Fruit fly (Drosophila melanogaster) whole organism, embryonic: ENCODE results near the gene IntS2.
A peak's percentile ranks its signal among the peaks of the same experiment; 100 is the strongest.

Experiments used
- B-H2 ChIP-seq: fragments of 200-800 bp; sonication (Bioruptor generic); optimal IDR thresholded peaks from 2 replicates; lab custom pipeline; 2018; ENCODE audit warnings: missing biosample characterization, mild to moderate bottlenecking, missing genetic modification characterization
- BEAF-32 ChIP-seq: fragments of 200-800 bp; sonication (Bioruptor generic); optimal IDR thresholded peaks from 3 replicates; lab custom pipeline; 2017; ENCODE audit warnings: missing biosample characterization, missing genetic modification characterization, mild to moderate bottlenecking, moderate library complexity, missing genetic modification reagents
- CG10274 ChIP-seq: fragments of 200-800 bp; sonication (Bioruptor generic); optimal IDR thresholded peaks from 3 replicates; lab custom pipeline; 2017; ENCODE audit warnings: missing biosample characterization, mild to moderate bottlenecking, missing genetic modification characterization
- CG10565 ChIP-seq: fragments of 200-800 bp; sonication (Bioruptor generic); optimal IDR thresholded peaks from 3 replicates; lab custom pipeline; 2016; ENCODE audit warnings: missing biosample characterization, mild to moderate bottlenecking, missing genetic modification characterization
- CG10959 ChIP-seq: fragments of 200-800 bp; sonication (Bioruptor generic); IDR thresholded peaks from 2 replicates; pipeline ENCODE4 v1.3.6; 2022; ENCODE audit warnings: missing biosample characterization, missing genetic modification characterization
- CG11560 ChIP-seq: fragments of 200-800 bp; sonication (Bioruptor generic); IDR thresholded peaks from 3 replicates; pipeline ENCODE4 v1.3.6; 2022; ENCODE audit warnings: missing biosample characterization, missing genetic modification characterization
- CG12942 ChIP-seq: fragments of 200-800 bp; sonication (Bioruptor generic); optimal IDR thresholded peaks from 3 replicates; lab custom pipeline; 2016; ENCODE audit warnings: missing biosample characterization, missing genetic modification characterization
- CG15514 ChIP-seq: fragments of 200-800 bp; sonication (Bioruptor generic); optimal IDR thresholded peaks from 3 replicates; lab custom pipeline; 2017; ENCODE audit warnings: missing biosample characterization, missing genetic modification characterization, mild to moderate bottlenecking, moderate library complexity, missing genetic modification reagents
- CG15601 ChIP-seq: fragments of 200-800 bp; sonication (Bioruptor generic); optimal IDR thresholded peaks from 3 replicates; lab custom pipeline; 2019; ENCODE audit warnings: missing biosample characterization, mild to moderate bottlenecking, missing genetic modification characterization, moderate library complexity
- CG15696 ChIP-seq: fragments of 200-800 bp; sonication (Bioruptor generic); optimal IDR thresholded peaks from 2 replicates; lab custom pipeline; 2019; ENCODE audit warnings: missing biosample characterization, mild to moderate bottlenecking, missing genetic modification characterization, moderate library complexity
- CG16779 ChIP-seq: fragments of 200-800 bp; sonication (Bioruptor generic); IDR thresholded peaks from 2 replicates; pipeline ENCODE4 v1.3.6; 2022; ENCODE audit warnings: missing biosample characterization, missing genetic modification characterization
- CG4282 ChIP-seq: fragments of 200-800 bp; sonication (Bioruptor generic); optimal IDR thresholded peaks from 2 replicates; lab custom pipeline; 2016; ENCODE audit warnings: missing biosample characterization, missing genetic modification characterization
- CG6254 ChIP-seq: fragments of 200-800 bp; sonication (Bioruptor generic); optimal IDR thresholded peaks from 3 replicates; lab custom pipeline; 2017; ENCODE audit warnings: mild to moderate bottlenecking, missing biosample characterization, missing genetic modification reagents, missing genetic modification characterization
- CG6272 ChIP-seq: fragments of 200-800 bp; sonication (Bioruptor generic); IDR thresholded peaks from 2 replicates; pipeline ENCODE4 v1.3.6; 2022; ENCODE audit warnings: missing biosample characterization, missing genetic modification characterization
- CG7556 ChIP-seq: fragments of 200-800 bp; sonication (Bioruptor generic); optimal IDR thresholded peaks from 2 replicates; lab custom pipeline; 2017; ENCODE audit warnings: missing biosample characterization, mild to moderate bottlenecking, missing genetic modification characterization
- CG7745 ChIP-seq: fragments of 200-800 bp; sonication (Bioruptor generic); optimal IDR thresholded peaks from 2 replicates; lab custom pipeline; 2018; ENCODE audit warnings: missing biosample characterization, mild to moderate bottlenecking, missing genetic modification characterization, moderate library complexity
- Eip74EF ChIP-seq, 2 experiments: fragments of 200-800 bp in 1 of 2; fragments of >200 bp in 1 of 2; sonication (Bioruptor generic) in 1 of 2; optimal IDR thresholded peaks; 2 replicates each; lab custom pipeline; 2017 to 2019; ENCODE audit warnings: missing biosample characterization in 2 of 2, missing genetic modification characterization in 2 of 2, mild to moderate bottlenecking in 1 of 2, moderate library complexity in 1 of 2
- H15 ChIP-seq: fragments of 200-800 bp; sonication (Bioruptor generic); IDR thresholded peaks from 3 replicates; pipeline ENCODE4 v1.3.6; 2022; ENCODE audit warnings: missing biosample characterization, missing genetic modification characterization
- H2.0 ChIP-seq: fragments of 200-800 bp; sonication (Bioruptor generic); IDR thresholded peaks from 2 replicates; pipeline ENCODE4 v1.3.6; 2022; ENCODE audit warnings: missing biosample characterization, missing genetic modification characterization
- HLH4C ChIP-seq: fragments of 200-800 bp; sonication (Bioruptor generic); IDR thresholded peaks from 3 replicates; pipeline ENCODE4 v1.3.6; 2022; ENCODE audit warnings: missing biosample characterization, missing genetic modification characterization; ENCODE audit not compliant: partially characterized antibody
- Lpt ChIP-seq: fragments of >200 bp; optimal IDR thresholded peaks from 2 replicates; lab custom pipeline; 2018; ENCODE audit warnings: missing biosample characterization, missing genetic modification characterization
- NFAT ChIP-seq: fragments of 200-800 bp; sonication (Bioruptor generic); IDR thresholded peaks from 2 replicates; pipeline ENCODE4 v1.3.6; 2022; ENCODE audit warnings: missing biosample characterization, missing genetic modification characterization
- PHDP ChIP-seq: fragments of 200-800 bp; sonication (Bioruptor generic); optimal IDR thresholded peaks from 3 replicates; lab custom pipeline; 2018; ENCODE audit warnings: missing biosample characterization, mild to moderate bottlenecking, missing genetic modification characterization, moderate library complexity
- Sry-δ ChIP-seq: fragments of 200-800 bp; sonication (Bioruptor generic); optimal IDR thresholded peaks from 2 replicates; lab custom pipeline; 2016; ENCODE audit warnings: missing biosample characterization, missing genetic modification characterization
- Stat92E ChIP-seq, 3 experiments: fragments of >200 bp in 2 of 3; fragments of 200-800 bp in 1 of 3; sonication (Bioruptor generic) in 1 of 3; optimal IDR thresholded peaks; 2 replicates each; lab custom pipeline; 2017 to 2019; ENCODE audit warnings: missing biosample characterization in 3 of 3, missing genetic modification characterization in 3 of 3, mild to moderate bottlenecking in 1 of 3, moderate library complexity in 1 of 3
- TFAM ChIP-seq: fragments of 200-800 bp; sonication (Bioruptor generic); optimal IDR thresholded peaks from 2 replicates; lab custom pipeline; 2017; ENCODE audit warnings: missing biosample characterization, missing genetic modification characterization, inconsistent platforms
- ac ChIP-seq: fragments of 200-800 bp; sonication (Bioruptor generic); optimal IDR thresholded peaks from 3 replicates; lab custom pipeline; 2017; ENCODE audit warnings: missing biosample characterization, mild to moderate bottlenecking, missing genetic modification characterization
- az2 ChIP-seq: fragments of 200-800 bp; sonication (Bioruptor generic); optimal IDR thresholded peaks from 3 replicates; lab custom pipeline; 2016; ENCODE audit warnings: missing biosample characterization, missing genetic modification characterization
- cato ChIP-seq: fragments of 200-800 bp; sonication (Bioruptor generic); optimal IDR thresholded peaks from 2 replicates; lab custom pipeline; 2016; ENCODE audit warnings: missing biosample characterization, missing genetic modification characterization, borderline replicate concordance
- chn ChIP-seq: fragments of 200-800 bp; sonication (Bioruptor generic); optimal IDR thresholded peaks from 2 replicates; lab custom pipeline; 2016; ENCODE audit warnings: missing biosample characterization, missing genetic modification characterization
- fd102C ChIP-seq: fragments of 200-800 bp; sonication (Bioruptor generic); optimal IDR thresholded peaks from 2 replicates; lab custom pipeline; 2018; ENCODE audit warnings: missing biosample characterization, mild to moderate bottlenecking, missing genetic modification characterization, moderate library complexity
- fd64A ChIP-seq: fragments of 200-800 bp; sonication (Bioruptor generic); optimal IDR thresholded peaks from 3 replicates; lab custom pipeline; 2018; ENCODE audit warnings: missing biosample characterization, mild to moderate bottlenecking, missing genetic modification characterization
- gro ChIP-seq: fragments of 200-800 bp; sonication (Bioruptor generic); optimal IDR thresholded peaks from 2 replicates; lab custom pipeline; 2016; ENCODE audit warnings: missing biosample characterization, missing genetic modification characterization
- gsb ChIP-seq: fragments of 200-800 bp; sonication (Bioruptor generic); IDR thresholded peaks from 2 replicates; pipeline ENCODE4 v1.3.6; 2022; ENCODE audit warnings: missing biosample characterization, missing genetic modification characterization
- ham ChIP-seq: fragments of 200-800 bp; sonication (Bioruptor generic); IDR thresholded peaks from 2 replicates; pipeline ENCODE4 v1.3.6; 2022; ENCODE audit warnings: missing biosample characterization, missing genetic modification characterization
- kni ChIP-seq: fragments of 200-800 bp; sonication (Bioruptor generic); optimal IDR thresholded peaks from 3 replicates; lab custom pipeline; 2017; ENCODE audit warnings: mild to moderate bottlenecking, missing biosample characterization, missing genetic modification reagents, missing genetic modification characterization
- lmd ChIP-seq: fragments of 200-800 bp; sonication (Bioruptor generic); IDR thresholded peaks from 2 replicates; pipeline ENCODE4 v1.3.6; 2022; ENCODE audit warnings: missing biosample characterization, missing genetic modification characterization
- nmo ChIP-seq: fragments of 200-800 bp; sonication (Bioruptor generic); optimal IDR thresholded peaks from 2 replicates; lab custom pipeline; 2018; ENCODE audit warnings: missing biosample characterization, mild to moderate bottlenecking, missing genetic modification characterization, moderate library complexity
- sima ChIP-seq: fragments of 200-800 bp; sonication (Bioruptor generic); optimal IDR thresholded peaks from 2 replicates; lab custom pipeline; 2016; ENCODE audit warnings: missing biosample characterization, missing genetic modification characterization
- slbo ChIP-seq: fragments of 200-800 bp; sonication (Bioruptor generic); IDR thresholded peaks from 2 replicates; pipeline ENCODE4 v1.3.6; 2022; ENCODE audit warnings: missing biosample characterization, missing genetic modification characterization
- ttk ChIP-seq: fragments of 200-800 bp; sonication (Bioruptor generic); IDR thresholded peaks from 2 replicates; pipeline ENCODE4 v2.1.2; 2022; ENCODE audit warnings: missing biosample characterization, missing genetic modification characterization

The IntS2 gene

DNA sequence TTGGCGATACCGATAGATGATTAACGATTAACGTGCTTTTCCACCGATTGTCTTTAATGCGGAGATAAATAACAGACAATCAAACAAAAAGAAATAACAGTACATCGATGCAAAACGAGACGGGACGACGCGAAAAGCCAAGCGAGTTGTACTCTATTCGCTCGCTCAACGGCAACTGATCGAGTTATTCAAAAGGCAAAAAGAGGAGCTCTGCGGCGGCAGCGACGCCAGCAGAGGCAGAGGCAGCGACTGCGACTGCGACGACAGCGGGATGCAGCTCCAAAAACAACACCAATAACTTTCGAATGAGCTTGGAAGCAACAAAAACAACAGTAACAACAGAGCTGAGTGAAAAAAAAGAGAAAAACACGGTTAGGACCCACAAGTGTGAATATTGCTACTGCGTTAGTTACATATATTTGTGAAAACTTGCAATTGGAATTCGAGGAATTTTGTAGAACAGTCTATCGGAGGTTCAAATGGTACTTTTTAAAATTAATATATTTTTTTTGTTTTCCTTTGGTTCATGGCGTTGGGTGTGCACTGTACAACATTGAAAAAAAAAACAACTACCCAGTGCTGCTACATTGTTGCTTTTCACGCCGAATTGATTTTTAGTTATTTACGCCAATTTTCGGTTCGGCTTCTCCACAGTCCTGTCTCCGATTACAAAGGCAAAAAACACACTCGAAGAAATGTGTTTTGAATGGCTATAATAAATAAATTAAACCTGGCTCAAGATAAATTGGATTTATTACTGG is 26.3 kb upstream of the IntS2 start (continued):
- TF ChIP-seq CG7556 (peak; percentile 51), ham (GFP tag; lab: Robert Waterston, UW) (no peak), CG15514 (GFP tag; lab: Kevin White, UChicago) (peak; percentile 5), B-H2 (no peak), PHDP (peak; percentile 41), slbo (GFP tag; lab: Robert Waterston, UW) (peak; percentile 73), CG10959 (GFP tag; lab: Robert Waterston, UW) (peak; percentile 52), gro (no peak), BEAF-32 (GFP tag; lab: Kevin White, UChicago) (no peak), CG10274 (GFP tag; lab: Kevin White, UChicago) (no peak), H2.0 (GFP tag; lab: Robert Waterston, UW) (peak; percentile 82), ttk (peak; percentile 89), Eip74EF (GFP tag; optimal IDR thresholded peaks at IDR 0.05; lab: Kevin White, UChicago) (peak in 1 of 2 experiments; percentile 45), CG15601 (tag; lab: Kevin White, UChicago) (peak; percentile 61), fd64A (GFP tag; lab: Kevin White, UChicago) (no peak), kni (no peak), NFAT (GFP tag; lab: Robert Waterston, UW) (peak; percentile 41; the same call in 1 of the 2 replicates), Sry-δ (GFP tag; lab: Kevin White, UChicago) (no peak), chn (peak; percentile 49), H15 (GFP tag; lab: Robert Waterston, UW) (peak; percentile 85), lmd (GFP tag; lab: Robert Waterston, UW) (peak; percentile 79), CG4282 (GFP tag; lab: Kevin White, UChicago) (no peak), TFAM (GFP tag; lab: Kevin White, UChicago) (no peak), gsb (GFP tag; lab: Robert Waterston, UW) (no peak), az2 (GFP tag; lab: Kevin White, UChicago) (peak; percentile 61), HLH4C (GFP tag; lab: Robert Waterston, UW) (peak; percentile 33; the same call in 2 of the 3 replicates), CG12942 (peak; percentile 33), CG7745 (tag; lab: Kevin White, UChicago) (no peak), CG10565 (no peak), Lpt (GFP tag; lab: Kevin White, UChicago) (no peak), cato (peak; percentile 46), sima (GFP tag; lab: Kevin White, UChicago) (no peak), CG15696 (peak; percentile 17), nmo (GFP tag; lab: Kevin White, UChicago) (peak; percentile 74), ac (GFP tag; lab: Kevin White, UChicago) (no peak), CG11560 (tag; lab: Robert Waterston, UW) (peak; percentile 45; the same call in 1 of the 3 replicates), CG6254 (GFP tag; lab: Kevin White, UChicago) (peak; percentile 50), fd102C (GFP tag; lab: Kevin White, UChicago) (no peak), CG6272 (GFP tag; lab: Robert Waterston, UW) (peak; percentile 70), CG16779 (GFP tag; lab: Robert Waterston, UW) (no peak), Stat92E (GFP tag; optimal IDR thresholded peaks at IDR 0.05; lab: Kevin White, UChicago) (no peak)
